Fruit fly (Drosophila melanogaster) whole organism, larva: ENCODE data around the gene plh.

Experiments
- noc ChIP-seq: fragments of 200-800 bp; sonication (Bioruptor generic); optimal IDR thresholded peaks from 3 replicates; lab custom pipeline; 2019; ENCODE audit warnings: missing biosample characterization, mild to moderate bottlenecking, missing genetic modification characterization, moderate library complexity

The plh gene

DNA sequence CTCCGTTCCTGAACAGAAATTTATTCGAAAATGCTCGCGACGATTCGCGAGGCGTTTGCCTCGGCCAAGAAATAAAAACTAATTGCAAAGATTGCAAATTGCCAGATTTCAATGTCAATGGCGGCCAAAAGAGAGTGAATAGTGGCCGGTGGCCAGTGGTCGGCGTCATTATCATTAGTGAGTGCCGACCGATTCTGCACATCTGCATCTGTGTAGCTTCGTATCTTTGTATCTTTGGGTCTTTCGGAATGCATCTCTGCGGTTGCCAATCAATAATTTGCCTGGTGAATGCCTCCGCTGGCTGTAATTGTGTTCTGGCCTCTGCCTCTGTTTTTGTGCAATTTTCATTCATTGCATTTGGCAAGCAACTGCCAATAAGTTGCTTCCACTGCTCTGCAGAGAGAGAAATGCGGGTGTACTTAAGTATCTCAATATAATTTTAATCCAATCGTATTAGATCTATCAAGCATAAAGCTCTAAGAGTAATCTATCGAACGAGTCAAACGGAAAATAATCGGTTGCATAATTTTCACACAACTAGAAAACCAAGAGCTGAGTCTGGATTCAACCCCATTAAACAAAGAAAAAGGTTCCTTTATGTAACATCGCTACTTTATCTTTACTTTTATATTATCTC is at the start of gene plh:
Gene plh (minus strand): TSS at position 51 of the 637 bp plus-strand sequence.
- TF ChIP-seq noc = no peak

DNA sequence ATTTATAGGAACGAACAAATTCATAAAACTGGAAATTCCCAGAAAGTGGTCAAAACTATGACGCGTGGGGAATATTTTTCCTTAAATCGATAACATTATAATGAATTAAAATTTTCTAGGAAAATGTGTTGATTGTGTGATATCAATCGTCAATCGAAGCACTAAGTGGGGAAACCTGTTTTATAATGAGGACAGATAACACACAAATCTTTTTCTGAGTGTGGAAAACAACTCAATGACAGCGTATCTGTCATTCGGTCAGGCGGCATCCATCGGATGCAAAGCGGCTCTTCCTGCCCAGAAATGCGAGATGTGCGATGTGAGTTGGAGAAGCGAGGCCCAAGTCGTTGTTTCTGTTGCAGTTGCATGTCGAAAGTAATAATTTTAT is 49.4 kb upstream of the plh start:
- TF ChIP-seq noc = no peak

DNA sequence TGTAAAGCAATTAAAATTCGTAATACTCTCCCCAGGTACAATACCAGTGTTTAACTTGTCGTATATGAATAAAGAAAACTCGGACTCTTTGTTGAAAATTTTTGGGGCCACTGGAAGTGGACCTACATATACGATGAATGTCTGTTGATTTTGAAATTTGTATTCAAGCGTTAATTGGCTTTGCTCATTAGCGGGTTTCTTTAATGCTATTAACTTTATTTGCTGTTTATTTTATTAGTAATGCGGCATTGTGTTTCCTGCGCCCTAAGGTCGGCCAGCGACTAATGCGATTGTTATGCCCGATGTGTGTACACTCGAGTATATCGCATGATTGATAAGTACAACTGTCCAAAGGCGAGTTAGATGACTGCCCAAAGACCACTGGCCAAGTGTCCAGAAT is 48.5 kb upstream of the plh start:
- no peak for TF ChIP-seq noc

DNA sequence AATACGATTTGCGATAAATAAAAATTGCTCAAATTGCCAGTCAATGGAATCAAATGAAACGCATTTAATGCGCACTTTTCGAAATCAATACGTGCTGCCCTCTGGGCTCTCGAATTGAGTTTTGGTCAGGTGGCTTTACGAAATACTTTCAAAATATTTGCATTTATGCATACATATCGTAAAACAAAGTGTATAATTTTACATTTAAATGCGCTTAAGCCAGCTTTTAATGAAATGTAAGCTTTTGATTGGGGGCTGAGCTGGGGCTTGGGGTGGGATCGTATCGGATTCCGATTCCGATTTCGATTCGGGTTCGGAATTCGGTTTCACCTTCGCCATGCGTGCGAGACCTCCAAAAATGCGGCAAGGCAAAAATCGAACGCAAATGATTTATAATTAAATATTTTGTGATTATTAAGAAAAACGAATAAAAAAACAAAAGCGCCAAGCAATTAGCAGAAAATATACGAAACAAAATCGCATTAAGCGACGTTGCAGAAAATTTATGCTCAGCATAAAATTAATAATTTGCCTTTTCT is 47.6 kb upstream of the plh start:
- no peak for TF ChIP-seq noc

DNA sequence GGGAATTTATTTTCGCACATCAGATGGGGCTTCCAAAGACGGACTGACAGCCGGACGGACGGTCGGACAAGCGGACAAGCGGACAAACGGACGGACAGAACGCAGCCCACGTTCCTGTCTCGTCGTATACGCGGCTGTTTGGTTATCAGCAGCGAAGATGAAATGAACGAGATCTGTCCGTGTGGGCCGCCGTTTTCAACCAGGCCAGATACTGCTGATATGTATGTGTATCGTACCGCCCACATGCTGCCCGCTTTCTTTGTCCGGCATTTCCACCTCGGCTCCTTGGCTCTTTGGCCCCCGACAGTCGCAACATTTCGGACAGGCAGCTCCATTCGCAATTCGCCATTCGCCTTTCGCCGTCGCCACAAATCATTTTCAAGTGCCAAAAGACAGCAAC is 46.4 kb upstream of the plh start:
- TF ChIP-seq noc = no peak

DNA sequence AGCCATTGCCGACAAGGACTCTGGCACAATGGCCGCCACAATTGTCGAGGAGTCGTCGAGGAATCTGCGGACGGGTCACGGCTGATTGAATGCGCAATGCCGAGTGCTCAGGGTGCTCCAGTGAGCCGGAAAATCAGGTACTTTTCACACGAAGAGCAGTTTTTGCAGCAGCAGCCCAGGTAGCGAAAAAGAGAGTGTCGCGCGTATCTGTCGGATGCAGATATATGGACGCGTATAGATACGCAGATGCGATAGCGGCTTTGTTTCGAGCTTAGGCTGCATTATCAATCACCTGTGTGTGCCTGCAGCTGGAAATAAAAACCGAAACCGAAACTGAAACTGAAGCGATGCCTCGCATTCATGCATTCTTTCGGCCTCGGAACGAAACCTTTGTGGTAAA is 45.2 kb upstream of the plh start:
- TF ChIP-seq noc = no peak

DNA sequence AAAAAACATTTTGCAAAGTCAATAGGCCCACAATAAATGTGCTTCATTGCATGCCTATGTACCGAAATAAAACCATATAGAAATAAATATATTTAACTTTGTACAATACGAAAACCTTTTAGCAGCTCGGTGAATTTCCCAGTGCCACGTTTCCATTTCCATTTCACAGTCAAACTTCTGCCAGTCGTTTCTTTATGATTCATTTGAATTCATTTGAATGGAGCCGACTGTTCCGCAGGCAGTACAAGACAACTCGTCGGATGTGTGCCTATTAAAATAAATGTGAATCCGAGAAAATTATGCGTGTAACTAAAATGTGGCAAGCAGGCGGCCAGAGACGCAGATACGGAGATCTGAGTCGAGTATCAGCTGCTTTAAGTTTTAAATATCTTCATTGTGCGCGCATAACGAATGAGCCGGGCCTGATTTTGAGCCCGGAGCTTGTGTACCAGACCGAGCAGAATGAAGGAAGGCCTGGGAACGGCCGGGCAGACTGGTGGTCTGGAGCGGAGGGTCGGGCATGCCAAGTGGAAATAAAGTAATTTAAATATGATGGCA is 44.7 kb upstream of the plh start:
- no peak for TF ChIP-seq noc

DNA sequence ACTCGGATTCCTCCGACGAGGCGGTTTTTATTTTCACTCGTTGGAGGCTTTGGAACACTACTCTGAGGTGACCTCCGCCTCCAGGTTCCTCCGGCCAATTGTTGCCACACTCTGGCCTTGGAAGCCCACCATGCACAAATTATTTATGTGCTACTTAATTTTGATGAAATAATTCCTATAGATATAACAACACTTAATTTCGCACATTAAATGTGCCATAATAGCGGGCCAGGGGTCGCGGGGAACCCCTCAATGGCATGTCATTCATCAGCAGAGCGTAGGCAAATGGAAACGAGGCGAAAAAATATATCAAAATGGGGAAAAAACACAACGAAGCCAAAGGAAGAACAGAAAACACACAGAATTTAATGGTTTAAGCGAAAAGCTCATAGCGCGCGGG is 43.9 kb upstream of the plh start:
- TF ChIP-seq noc = no peak

DNA sequence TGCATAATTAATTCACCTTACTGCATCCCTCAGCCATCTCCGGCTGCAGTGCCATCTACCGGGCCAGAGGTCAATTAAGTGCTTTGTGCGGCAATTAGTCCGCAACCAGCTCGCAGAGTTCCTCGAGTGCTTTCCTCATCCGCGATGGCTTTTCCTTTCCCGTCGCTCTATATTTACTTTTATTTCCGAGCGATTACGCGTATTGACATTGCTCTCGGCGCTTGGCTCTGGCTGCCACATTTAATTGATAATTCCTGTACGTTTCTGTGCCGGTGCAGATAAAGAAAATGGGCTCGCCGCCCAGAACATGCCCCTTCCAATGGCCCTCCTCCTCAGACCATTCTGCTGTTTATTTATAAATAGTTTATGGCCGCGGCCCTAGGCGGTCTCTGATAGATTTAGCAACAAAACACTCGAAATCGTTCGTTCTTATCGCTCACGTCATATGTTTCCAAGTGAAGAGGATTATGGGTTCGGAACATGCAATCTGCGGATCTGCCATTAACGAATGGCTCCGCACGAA is 42.8 kb upstream of the plh start:
- TF ChIP-seq noc = peak; percentile 13

DNA sequence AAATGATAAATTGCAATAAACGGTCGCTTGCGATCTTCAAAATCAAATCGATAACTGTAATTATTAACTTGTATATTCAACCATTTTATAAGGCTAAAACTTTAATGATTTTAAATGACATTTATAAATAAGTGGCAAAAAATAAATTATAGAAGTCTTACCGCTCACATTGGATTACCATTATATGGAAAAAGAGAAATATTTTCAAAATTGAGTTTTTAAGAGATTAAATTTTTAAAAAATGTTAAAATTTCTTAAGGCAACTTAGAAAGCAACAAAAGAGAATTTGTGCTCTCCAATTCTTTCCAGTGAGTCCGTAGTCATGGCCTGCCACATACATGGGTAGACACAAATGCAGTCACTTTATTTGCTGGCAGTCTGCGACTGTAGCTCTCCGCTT is 42.0 kb upstream of the plh start:
- TF ChIP-seq noc = no peak

DNA sequence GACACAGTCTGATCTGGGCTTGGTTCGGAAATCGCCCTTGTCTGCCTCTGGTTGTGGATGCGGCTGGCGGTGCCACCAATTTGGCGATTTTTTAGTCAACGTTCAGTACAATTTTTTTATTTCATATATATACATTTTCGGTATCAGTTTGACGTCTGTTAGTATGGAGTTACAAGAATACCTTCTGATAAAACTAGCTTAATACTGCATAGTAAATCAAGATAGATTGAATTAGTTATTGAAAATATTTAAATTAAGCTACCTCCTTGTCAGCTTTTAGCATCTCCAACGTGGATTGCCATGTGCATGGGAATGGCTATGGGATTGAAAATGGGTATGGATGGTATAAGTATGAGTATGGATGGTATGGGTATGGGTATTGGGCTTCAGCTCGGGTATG is 34.3 kb upstream of the plh start:
- TF ChIP-seq noc = no peak

DNA sequence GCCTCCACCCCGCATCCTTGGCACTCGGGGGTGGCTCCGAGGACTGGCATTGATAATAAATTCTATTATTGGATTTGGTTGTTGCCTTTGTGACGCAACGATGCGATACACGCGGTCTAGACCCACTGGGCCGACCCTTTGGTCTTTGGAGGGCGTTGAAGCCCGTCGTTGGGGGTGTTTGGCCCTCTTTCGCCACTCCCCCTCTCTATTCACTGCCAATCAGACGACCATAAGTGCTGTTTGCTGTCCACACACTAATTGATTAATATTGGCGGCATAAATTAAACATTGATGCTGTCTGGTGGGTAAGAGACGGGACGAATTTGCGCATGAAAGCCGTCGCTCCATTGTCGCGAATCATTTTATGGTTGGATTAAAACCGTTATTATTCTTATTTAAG is 33.1 kb upstream of the plh start:
- no peak for TF ChIP-seq noc

DNA sequence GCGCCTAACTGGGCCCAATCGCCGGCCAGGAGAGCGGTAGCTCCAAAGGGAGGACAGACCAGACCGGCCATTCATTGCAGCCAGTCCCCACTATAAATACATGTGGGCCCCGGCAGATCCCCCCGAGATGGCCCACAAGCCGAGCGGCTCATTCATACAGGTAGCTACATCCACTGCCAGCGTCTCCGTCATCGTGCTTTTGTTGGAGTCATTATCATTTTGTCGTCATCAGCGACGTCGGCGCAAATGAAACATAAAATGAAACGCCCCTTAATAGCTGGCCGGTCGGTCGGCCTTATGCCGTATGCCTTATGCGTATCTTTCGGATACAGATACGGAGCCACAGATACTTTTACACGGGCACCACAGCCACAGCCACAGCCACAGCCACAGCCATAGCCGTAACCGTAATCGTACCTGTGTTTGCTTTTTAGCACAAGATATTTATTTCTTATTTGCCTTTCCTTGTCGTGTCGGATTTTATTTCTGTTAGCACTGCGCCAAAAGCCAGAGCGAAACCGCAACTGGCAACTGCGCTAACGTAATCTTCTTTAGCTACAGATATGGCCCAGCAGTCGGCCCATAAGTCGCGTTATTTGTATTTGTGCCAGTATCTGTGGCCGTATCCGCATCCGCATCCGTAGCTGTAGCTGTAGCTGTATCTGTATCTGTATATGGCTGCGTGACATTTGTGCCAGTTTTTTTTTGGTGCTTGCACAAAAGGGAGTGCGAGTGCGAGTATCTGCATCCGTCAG is 32.3 kb upstream of the plh start:
- TF ChIP-seq noc = peak; percentile 75

DNA sequence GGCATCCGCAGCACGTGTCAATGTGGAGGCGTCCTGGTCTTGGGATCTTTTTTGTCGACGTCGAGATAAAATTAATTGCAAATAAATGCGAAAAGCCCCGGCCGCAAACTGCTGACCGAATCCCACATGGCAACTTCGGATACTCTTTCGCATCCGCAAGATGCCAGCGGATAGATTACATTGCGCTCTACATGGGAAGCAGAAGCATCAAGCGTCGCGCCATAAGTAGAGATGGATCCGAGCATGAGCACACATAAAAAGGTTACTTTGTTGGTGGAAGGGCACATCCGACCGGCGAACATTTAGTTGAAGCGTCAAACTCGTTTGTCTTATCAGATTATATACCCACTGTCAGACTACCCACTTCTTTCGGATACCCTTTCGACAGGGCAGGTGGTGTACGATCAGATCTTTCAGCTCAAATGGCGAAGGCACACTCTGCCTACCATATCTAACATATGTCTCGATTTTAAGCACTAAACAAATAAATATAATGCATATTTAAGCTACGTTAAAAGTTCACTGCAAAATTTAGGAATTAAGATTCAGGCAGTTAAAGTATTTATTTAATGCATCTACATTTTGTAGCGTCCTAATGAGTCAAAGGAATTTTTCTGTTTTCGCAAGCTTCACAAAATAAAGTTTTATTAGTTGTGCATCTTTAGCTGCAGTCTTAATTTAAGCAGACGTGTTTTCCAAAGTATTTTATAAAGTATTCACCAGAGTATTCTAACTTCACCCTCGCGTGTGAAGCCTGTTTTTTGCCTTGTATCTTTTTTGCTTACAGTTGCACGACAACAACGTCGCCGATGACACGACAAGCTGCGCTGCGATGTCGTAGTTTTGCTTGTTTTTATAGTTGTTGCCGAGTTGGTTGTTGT is 31.5 kb upstream of the plh start:
- TF ChIP-seq noc = no peak

DNA sequence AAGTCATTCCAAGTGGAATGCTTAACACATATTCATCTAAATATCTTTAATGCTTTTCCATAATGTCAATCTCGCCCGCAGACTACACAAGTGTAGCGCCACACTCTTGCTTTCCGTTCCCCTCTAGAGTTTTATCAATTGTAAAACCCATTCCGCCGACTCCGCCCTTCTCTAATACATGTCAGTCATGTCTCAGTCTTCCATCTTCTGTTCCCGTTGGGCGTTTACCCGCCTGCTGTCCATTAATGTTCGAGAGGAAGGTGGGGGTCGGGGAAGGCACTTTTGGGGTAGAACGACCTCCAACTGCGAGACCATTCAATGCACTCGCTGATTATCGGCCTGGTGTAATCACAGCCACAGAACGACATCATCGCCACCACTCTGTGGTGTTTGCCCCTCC is 30.6 kb upstream of the plh start:
- no peak for TF ChIP-seq noc

DNA sequence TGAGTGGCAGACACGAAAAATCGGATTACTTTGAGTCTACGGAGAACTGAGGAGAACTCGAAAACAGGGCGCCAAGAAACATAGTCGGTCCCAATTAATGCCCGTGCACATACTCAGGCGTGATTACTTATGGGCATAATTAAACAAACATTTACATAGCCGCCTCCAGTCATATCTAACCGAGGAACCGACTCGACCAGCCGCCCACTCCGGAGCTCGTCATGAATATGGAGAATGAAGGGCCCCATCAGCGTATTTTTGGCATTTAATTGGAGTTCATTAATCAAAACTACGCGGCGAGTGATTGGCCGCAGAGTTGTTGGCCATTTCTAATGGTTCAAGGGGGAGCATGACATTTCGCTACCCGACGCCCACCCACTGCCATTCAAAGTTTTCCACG is 29.5 kb upstream of the plh start:
- TF ChIP-seq noc = no peak
